Worm (Caenorhabditis elegans) whole organism, L4 larva: ENCODE measurements around the gene Y42G9A.3.

Source experiments
- F26F4.8 ChIP-seq: fragments of 200-800 bp; sonication (Bioruptor generic); conservative IDR thresholded peaks from 2 replicates; pipeline ENCODE4 v1.3.6; 2022; ENCODE audit warnings: missing genetic modification characterization, missing compliant biosample characterization
- F37D6.2 ChIP-seq: sonication (generic microtip); optimal IDR thresholded peaks from 2 replicates; lab custom pipeline; 2016; ENCODE audit warnings: mild to moderate bottlenecking, missing genetic modification characterization, missing compliant biosample characterization
- R02D3.7 ChIP-seq: fragments of 150-350 bp; sonication (generic microtip); optimal IDR thresholded peaks from 3 replicates; lab custom pipeline; 2014; ENCODE audit warnings: missing biosample characterization, missing genetic modification characterization
- Y48G9A.11 ChIP-seq: fragments of 200-800 bp; sonication (Bioruptor generic); IDR thresholded peaks from 2 replicates; pipeline ENCODE4 v1.3.6; 2022; ENCODE audit warnings: missing genetic modification reagents, missing genetic modification characterization, missing compliant biosample characterization
- aly-2 ChIP-seq: sonication (generic microtip); optimal IDR thresholded peaks from 2 replicates; lab custom pipeline; 2018; ENCODE audit warnings: missing biosample characterization, missing genetic modification characterization
- ama-1 ChIP-seq: fragments of 150-350 bp; optimal IDR thresholded peaks from 2 replicates; lab custom pipeline; 2014; ENCODE audit warnings: inconsistent platforms, mixed read lengths
- arid-1 ChIP-seq: fragments of 200-800 bp; sonication (Bioruptor generic); conservative IDR thresholded peaks from 2 replicates; pipeline ENCODE4 v1.3.6; 2022; ENCODE audit warnings: missing genetic modification reagents, missing genetic modification characterization, missing compliant biosample characterization
- ceh-62 ChIP-seq: sonication (generic microtip); optimal IDR thresholded peaks from 2 replicates; lab custom pipeline; 2017; ENCODE audit warnings: missing biosample characterization, missing genetic modification characterization
- ceh-82 ChIP-seq: sonication (generic microtip); optimal IDR thresholded peaks from 2 replicates; lab custom pipeline; 2017; ENCODE audit warnings: missing biosample characterization, missing genetic modification characterization
- ctbp-1 ChIP-seq: fragments of 200-800 bp; sonication (Bioruptor generic); IDR thresholded peaks from 2 replicates; pipeline ENCODE4 v1.3.6; 2022; ENCODE audit warnings: missing genetic modification reagents, missing genetic modification characterization, missing compliant biosample characterization
- daf-16 ChIP-seq, 3 experiments: sonication (generic microtip); optimal IDR thresholded peaks; 2 replicates each; lab custom pipeline; 2016 to 2017; ENCODE audit warnings: missing genetic modification characterization in 3 of 3, missing genetic modification reagents in 3 of 3, mild to moderate bottlenecking in 2 of 3, missing compliant biosample characterization in 2 of 3, missing biosample characterization in 1 of 3, moderate library complexity in 1 of 3
- dmd-6 ChIP-seq: fragments of 200-800 bp; sonication (Bioruptor generic); IDR thresholded peaks from 2 replicates; pipeline ENCODE4 v1.3.6; 2022; ENCODE audit warnings: missing genetic modification reagents, missing genetic modification characterization, missing compliant biosample characterization
- dpl-1 ChIP-seq: fragments of 150-350 bp; optimal IDR thresholded peaks from 2 replicates; lab custom pipeline; 2014; ENCODE audit warnings: missing biosample characterization, missing genetic modification reagents, missing genetic modification characterization
- dve-1 ChIP-seq: sonication (generic microtip); optimal IDR thresholded peaks from 2 replicates; lab custom pipeline; 2017; ENCODE audit warnings: antibody characterized with exemption, mild to moderate bottlenecking, missing genetic modification characterization, missing compliant biosample characterization; ENCODE audit not compliant: insufficient read depth
- egl-27 ChIP-seq: sonication (generic microtip); optimal IDR thresholded peaks from 3 replicates; lab custom pipeline; 2017; ENCODE audit warnings: missing biosample characterization, missing genetic modification reagents, missing genetic modification characterization
- hlh-11 ChIP-seq: fragments of 200-800 bp; sonication (Bioruptor generic); optimal IDR thresholded peaks from 2 replicates; lab custom pipeline; 2018; ENCODE audit warnings: mild to moderate bottlenecking, missing genetic modification characterization, missing compliant biosample characterization
- hlh-30 ChIP-seq: sonication (generic microtip); optimal IDR thresholded peaks from 2 replicates; lab custom pipeline; 2017; ENCODE audit warnings: antibody characterized with exemption, mild to moderate bottlenecking, missing genetic modification characterization, missing compliant biosample characterization; ENCODE audit not compliant: insufficient read depth
- lin-1 ChIP-seq: fragments of 200-800 bp; sonication (Bioruptor generic); IDR thresholded peaks from 2 replicates; pipeline ENCODE4 v1.3.6; 2022; ENCODE audit warnings: missing genetic modification reagents, missing genetic modification characterization, missing compliant biosample characterization
- lin-13 ChIP-seq: fragments of 150-350 bp; optimal IDR thresholded peaks from 2 replicates; lab custom pipeline; 2014; ENCODE audit warnings: missing biosample characterization, missing genetic modification reagents, missing genetic modification characterization
- lin-38 ChIP-seq: fragments of 200-800 bp; sonication (Bioruptor generic); IDR thresholded peaks from 2 replicates; pipeline ENCODE4 v1.3.6; 2022; ENCODE audit warnings: missing genetic modification reagents, missing genetic modification characterization, missing compliant biosample characterization
- lsy-2 ChIP-seq, 2 experiments: fragments of 150-350 bp in 1 of 2; sonication (generic microtip) in 1 of 2; optimal IDR thresholded peaks; 2 replicates each; lab custom pipeline; 2014 to 2017; ENCODE audit warnings: missing biosample characterization in 2 of 2, missing genetic modification characterization in 2 of 2
- madf-9 ChIP-seq: fragments of 200-800 bp; sonication (Bioruptor generic); conservative IDR thresholded peaks from 2 replicates; pipeline ENCODE4 v1.3.6; 2022; ENCODE audit warnings: missing genetic modification reagents, missing genetic modification characterization, missing compliant biosample characterization
- mes-2 ChIP-seq: sonication (generic microtip); optimal IDR thresholded peaks from 2 replicates; lab custom pipeline; 2016; ENCODE audit warnings: missing genotype, mild to moderate bottlenecking, missing genetic modification characterization, missing compliant biosample characterization; ENCODE audit not compliant: poor library complexity, severe bottlenecking
- mxl-3 ChIP-seq: fragments of 200-800 bp; sonication (Bioruptor generic); optimal IDR thresholded peaks from 2 replicates; lab custom pipeline; 2018; ENCODE audit warnings: mild to moderate bottlenecking, missing genetic modification characterization, missing compliant biosample characterization
- nhr-102 ChIP-seq: sonication (generic microtip); optimal IDR thresholded peaks from 2 replicates; lab custom pipeline; 2016; ENCODE audit warnings: mild to moderate bottlenecking, missing genetic modification characterization, moderate library complexity, missing compliant biosample characterization
- nhr-111 ChIP-seq: fragments of 200-800 bp; sonication (Bioruptor generic); optimal IDR thresholded peaks from 2 replicates; lab custom pipeline; 2018; ENCODE audit warnings: mild to moderate bottlenecking, missing genetic modification characterization, missing compliant biosample characterization
- nhr-28 ChIP-seq: fragments of 150-350 bp; optimal IDR thresholded peaks from 2 replicates; lab custom pipeline; 2014; ENCODE audit warnings: missing biosample characterization, missing genetic modification characterization
- nhr-48 ChIP-seq: sonication (generic microtip); optimal IDR thresholded peaks from 2 replicates; lab custom pipeline; 2016; ENCODE audit warnings: mild to moderate bottlenecking, missing genetic modification characterization, missing compliant biosample characterization
- php-3 ChIP-seq: fragments of 200-800 bp; sonication (Bioruptor generic); IDR thresholded peaks from 2 replicates; pipeline ENCODE4 v1.3.6; 2022; ENCODE audit warnings: missing genetic modification reagents, missing genetic modification characterization, missing compliant biosample characterization
- pqm-1 ChIP-seq: sonication (generic microtip); optimal IDR thresholded peaks from 2 replicates; lab custom pipeline; 2017; ENCODE audit warnings: missing biosample characterization, missing genetic modification characterization
- saeg-2 ChIP-seq: fragments of 200-800 bp; sonication (Bioruptor generic); IDR thresholded peaks from 2 replicates; pipeline ENCODE4 v1.3.6; 2022; ENCODE audit warnings: missing genetic modification reagents, missing genetic modification characterization, missing compliant biosample characterization
- snpc-4 ChIP-seq: fragments of 150-350 bp; optimal IDR thresholded peaks from 2 replicates; lab custom pipeline; 2014; ENCODE audit warnings: missing biosample characterization, missing genetic modification characterization
- tag-97 ChIP-seq: fragments of 200-800 bp; sonication (Bioruptor generic); IDR thresholded peaks from 2 replicates; pipeline ENCODE4 v1.3.6; 2022; ENCODE audit warnings: missing genetic modification characterization, missing compliant biosample characterization
- zag-1 ChIP-seq: fragments of 150-350 bp; optimal IDR thresholded peaks from 2 replicates; lab custom pipeline; 2014; ENCODE audit warnings: missing biosample characterization, missing genetic modification characterization
- zfp-3 ChIP-seq: fragments of 200-800 bp; sonication (Bioruptor generic); conservative IDR thresholded peaks from 2 replicates; pipeline ENCODE4 v1.3.6; 2022; ENCODE audit warnings: missing genetic modification reagents, missing genetic modification characterization, missing compliant biosample characterization
- ztf-7 ChIP-seq: fragments of 150-350 bp; optimal IDR thresholded peaks from 2 replicates; lab custom pipeline; 2014; ENCODE audit warnings: missing biosample characterization, missing genetic modification characterization

Y42G9A.3 gene

ce11 chrIII:6148684-6149083, 2.6 kb downstream of the Y42G9A.3 start:
- TF ChIP-seq F26F4.8 (GFP tag; lab: Robert Waterston, UW) (no peak), daf-16 (GFP tag; optimal IDR thresholded peaks at IDR 0.05; lab: Kevin White, UChicago) (no peak), daf-16 (tag; optimal IDR thresholded peaks at IDR 0.05; lab: Kevin White, UChicago) (peak; percentile 41)

- TF ChIP-seq nhr-111 (GFP tag; lab: Kevin White, UChicago) (no peak), dmd-6 (GFP tag; lab: Robert Waterston, UW) (peak; percentile 80), lsy-2 (tag; optimal IDR thresholded peaks at IDR 0.05; lab: Kevin White, UChicago) (peak in 1 of 2 experiments; percentile 5), egl-27 (tag; lab: Kevin White, UChicago) (no peak), tag-97 (GFP tag; lab: Robert Waterston, UW) (no peak), ztf-7 (tag; lab: Kevin White, UChicago) (no peak), snpc-4 (tag; lab: Kevin White, UChicago) (no peak), Y48G9A.11 (peak; percentile 42; the same call in 1 of the 2 replicates), ctbp-1 (no peak), aly-2 (tag; lab: Kevin White, UChicago) (no peak), F37D6.2 (tag; lab: Kevin White, UChicago) (no peak), arid-1 (GFP tag; lab: Robert Waterston, UW) (0 out of 2 replicates have a peak, but pooled peaks have one; percentile 7), ama-1 (lab: Kevin White, UChicago) (no peak), lin-1 (GFP tag; lab: Robert Waterston, UW) (peak; percentile 32; the same call in 1 of the 2 replicates), ceh-82 (no peak), php-3 (GFP tag; lab: Robert Waterston, UW) (0 out of 2 replicates have a peak, but pooled peaks have one; percentile 46), lin-38 (GFP tag; lab: Robert Waterston, UW) (no peak), daf-16 (GFP tag; optimal IDR thresholded peaks at IDR 0.05; lab: Kevin White, UChicago) (no peak), daf-16 (tag; optimal IDR thresholded peaks at IDR 0.05; lab: Kevin White, UChicago) (peak; percentile 92), nhr-28 (tag; lab: Kevin White, UChicago) (peak; percentile 24), lin-13 (no peak), mes-2 (tag; lab: Kevin White, UChicago) (no peak), hlh-11 (tag; lab: Kevin White, UChicago) (peak; percentile 71), dve-1 (peak; percentile 68), nhr-48 (tag; lab: Kevin White, UChicago) (peak; percentile 50), pqm-1 (tag; lab: Kevin White, UChicago) (peak; percentile 26), saeg-2 (GFP tag; lab: Robert Waterston, UW) (0 out of 2 replicates have a peak, but pooled peaks have one; percentile 23), dpl-1 (GFP tag; lab: Kevin White, UChicago) (no peak), zag-1 (tag; lab: Kevin White, UChicago) (no peak), madf-9 (GFP tag; lab: Robert Waterston, UW) (no peak), mxl-3 (peak; percentile 25), ceh-62 (tag; lab: Kevin White, UChicago) (no peak), nhr-102 (tag; lab: Kevin White, UChicago) (peak; percentile 4), hlh-30 (tag; lab: Kevin White, UChicago) (peak; percentile 48), R02D3.7 (tag; lab: Kevin White, UChicago) (no peak), zfp-3 (no peak)
Observed at ce11 chrIII:6149467-6150072, 3.5 kb downstream of the Y42G9A.3 start, which contains the start of the genes wht-7 and Y42G9A.1. Gene wht-7, minus strand, starts transcription at chrIII:6149597. Gene Y42G9A.1, plus strand, starts transcription at chrIII:6149961.

ce11 chrIII:6152078-6152477, 6.0 kb downstream of the Y42G9A.3 start:
- peak; percentile 71; the same call in 1 of the 2 replicates for TF ChIP-seq Y48G9A.11
- TF ChIP-seq, all 104 proteins: peak for 1; not testable (repeated sequence) for 103
